Fruit fly (Drosophila melanogaster) whole organism, wandering third instar larva: ENCODE results near the gene CG12115.

Experiments
- Abd-B ChIP-seq: fragments of >200 bp; optimal IDR thresholded peaks from 2 replicates; lab custom pipeline; 2017; ENCODE audit warnings: missing biosample characterization, missing genetic modification characterization
- Dfd ChIP-seq: fragments of >200 bp; optimal IDR thresholded peaks from 2 replicates; lab custom pipeline; 2017; ENCODE audit warnings: missing biosample characterization, missing genetic modification characterization
- Dif ChIP-seq: fragments of 200-275, 200-300 bp; sonication (Bioruptor generic); optimal IDR thresholded peaks from 2 replicates; lab custom pipeline; 2018; ENCODE audit warnings: missing biosample characterization, missing genetic modification characterization; ENCODE audit not compliant: partially characterized antibody
- GATAd ChIP-seq: sonication (Bioruptor generic); optimal IDR thresholded peaks from 2 replicates; lab custom pipeline; 2016; ENCODE audit warnings: missing biosample characterization, missing genetic modification characterization
- HLH106 ChIP-seq: fragments of 200-800 bp; optimal IDR thresholded peaks from 3 replicates; lab custom pipeline; 2019; ENCODE audit warnings: missing biosample characterization, mild to moderate bottlenecking, missing genetic modification characterization, moderate library complexity
- Hnf4 ChIP-seq: fragments of 200-800 bp; sonication (Bioruptor generic); optimal IDR thresholded peaks from 2 replicates; lab custom pipeline; 2016; ENCODE audit warnings: missing biosample characterization, mild to moderate bottlenecking, missing genetic modification characterization
- Hr83 ChIP-seq: fragments of 200-300 bp; sonication (Bioruptor generic); optimal IDR thresholded peaks from 2 replicates; lab custom pipeline; 2016; ENCODE audit warnings: missing biosample characterization, mild to moderate bottlenecking, missing genetic modification characterization, moderate library complexity; ENCODE audit not compliant: poor library complexity, severe bottlenecking
- Jra ChIP-seq: sonication (Bioruptor generic); optimal IDR thresholded peaks from 2 replicates; lab custom pipeline; 2016; ENCODE audit warnings: missing biosample characterization, missing genetic modification characterization
- Mio ChIP-seq: sonication (Bioruptor generic); optimal IDR thresholded peaks from 2 replicates; lab custom pipeline; 2016; ENCODE audit warnings: missing biosample characterization, missing genetic modification characterization
- Myc ChIP-seq: fragments of >200 bp; optimal IDR thresholded peaks from 2 replicates; lab custom pipeline; 2017
- N ChIP-seq: fragments of >200 bp; optimal IDR thresholded peaks from 2 replicates; lab custom pipeline; 2018; ENCODE audit warnings: missing biosample characterization, missing external identifiers, missing genetic modification characterization
- Rel ChIP-seq, 2 experiments: fragments of 200-800 bp; sonication (Bioruptor generic) in 1 of 2; optimal IDR thresholded peaks; 2 replicates in 1 of 2; 3 replicates in 1 of 2; lab custom pipeline; 2016 to 2019; ENCODE audit warnings: mild to moderate bottlenecking in 2 of 2, missing biosample characterization in 2 of 2, missing genetic modification characterization in 2 of 2, moderate library complexity in 1 of 2
- Vsx2 ChIP-seq: fragments of 200-300, 225-300 bp; sonication (Bioruptor generic); optimal IDR thresholded peaks from 2 replicates; lab custom pipeline; 2018; ENCODE audit warnings: missing biosample characterization, missing genetic modification characterization; ENCODE audit not compliant: partially characterized antibody
- br ChIP-seq: fragments of 200-800 bp; sonication (Bioruptor generic); optimal IDR thresholded peaks from 2 replicates; lab custom pipeline; 2016; ENCODE audit warnings: missing biosample characterization, missing genetic modification characterization
- brk ChIP-seq: fragments of 200-800 bp; sonication (Bioruptor generic); optimal IDR thresholded peaks from 2 replicates; lab custom pipeline; 2016; ENCODE audit warnings: missing biosample characterization, mild to moderate bottlenecking, missing genetic modification characterization
- dl ChIP-seq, 2 experiments: fragments of 175-275, 200-275 bp in 1 of 2; fragments of 200-275 bp in 1 of 2; sonication (Bioruptor generic); optimal IDR thresholded peaks; lab custom pipeline; 2018; ENCODE audit warnings: mild to moderate bottlenecking in 2 of 2, missing biosample characterization in 2 of 2, missing genetic modification characterization in 2 of 2, moderate library complexity in 2 of 2; ENCODE audit not compliant: partially characterized antibody in 2 of 2, insufficient read depth in 1 of 2
- dsf ChIP-seq: sonication (Bioruptor generic); optimal IDR thresholded peaks from 2 replicates; lab custom pipeline; 2016; ENCODE audit warnings: missing biosample characterization, missing genetic modification characterization, borderline replicate concordance
- ey ChIP-seq: fragments of 200-800 bp; sonication (Bioruptor generic); optimal IDR thresholded peaks from 2 replicates; lab custom pipeline; 2016; ENCODE audit warnings: missing biosample characterization, missing genetic modification characterization
- fru ChIP-seq: fragments of 200-800 bp; sonication (Bioruptor generic); optimal IDR thresholded peaks from 3 replicates; lab custom pipeline; 2016; ENCODE audit warnings: missing biosample characterization, mild to moderate bottlenecking, missing genetic modification characterization
- jim ChIP-seq: fragments of 175-275, 200-325 bp; sonication (Bioruptor generic); optimal IDR thresholded peaks from 2 replicates; lab custom pipeline; 2016; ENCODE audit warnings: missing biosample characterization, mild to moderate bottlenecking, missing genetic modification characterization
- lola ChIP-seq: fragments of >200 bp; optimal IDR thresholded peaks from 2 replicates; lab custom pipeline; 2017; ENCODE audit warnings: missing biosample characterization, missing genetic modification characterization
- pan ChIP-seq: fragments of >200 bp; optimal IDR thresholded peaks from 2 replicates; lab custom pipeline; 2017
- psq ChIP-seq: fragments of 200-800 bp; sonication (Bioruptor generic); optimal IDR thresholded peaks from 3 replicates; lab custom pipeline; 2017; ENCODE audit warnings: missing biosample characterization, mild to moderate bottlenecking, missing genetic modification characterization, moderate library complexity
- rgr ChIP-seq: fragments of 200-800 bp; sonication (Bioruptor generic); optimal IDR thresholded peaks from 3 replicates; lab custom pipeline; 2016; ENCODE audit warnings: missing biosample characterization, mild to moderate bottlenecking, missing genetic modification characterization
- sage ChIP-seq: fragments of 200-800 bp; sonication (Bioruptor generic); optimal IDR thresholded peaks from 2 replicates; lab custom pipeline; 2016; ENCODE audit warnings: missing biosample characterization, mild to moderate bottlenecking, missing genetic modification characterization
- sv ChIP-seq: fragments of 200-800 bp; sonication (Bioruptor generic); optimal IDR thresholded peaks from 3 replicates; lab custom pipeline; 2016; ENCODE audit warnings: missing biosample characterization, missing genetic modification characterization
- usp ChIP-seq: fragments of >200 bp; optimal IDR thresholded peaks from 2 replicates; lab custom pipeline; 2017; ENCODE audit warnings: missing biosample characterization, missing genetic modification characterization
- woc ChIP-seq: sonication (Bioruptor generic); optimal IDR thresholded peaks from 2 replicates; lab custom pipeline; 2016; ENCODE audit warnings: missing biosample characterization, mild to moderate bottlenecking, missing genetic modification characterization

The CG12115 gene

dm6 chrX:9191357-9191756 lies 952 bp upstream of the CG12115 start, which contains the start of gene CG12057:
TSS of gene CG12057 (plus strand) at chrX:9191657.
- TF ChIP-seq dl (GFP tag; optimal IDR thresholded peaks at IDR 0.05; lab: Kevin White, UChicago; ENCODE audit: insufficient read depth in 1 of 2, partially characterized antibody in 2 of 2) (no peak), lola (GFP tag; lab: Kevin White, UChicago) (no peak), GATAd (no peak), psq (no peak), Rel (GFP tag; optimal IDR thresholded peaks at IDR 0.05; lab: Kevin White, UChicago) (no peak), Rel (tag; optimal IDR thresholded peaks at IDR 0.05; lab: Kevin White, UChicago) (no peak)

- TF ChIP-seq usp (GFP tag; lab: Kevin White, UChicago) = no peak
- no peak for TF ChIP-seq Abd-B (GFP tag; lab: Kevin White, UChicago)
- TF ChIP-seq Jra = no peak
- TF ChIP-seq pan (lab: Kevin White, UChicago) = no peak
- no peak for TF ChIP-seq br (GFP tag; lab: Kevin White, UChicago)
- no peak for TF ChIP-seq rgr
- no peak for TF ChIP-seq sv (GFP tag; lab: Kevin White, UChicago)
- no peak for TF ChIP-seq Dfd (GFP tag; lab: Kevin White, UChicago)
- no peak for TF ChIP-seq Mio (GFP tag; lab: Kevin White, UChicago)
Observed at dm6 chrX:9187429-9187828, 3.0 kb downstream of the CG12115 start.

- no peak for TF ChIP-seq sv (GFP tag; lab: Kevin White, UChicago)
- no peak for TF ChIP-seq brk (GFP tag; lab: Kevin White, UChicago)
- no peak for TF ChIP-seq psq
- peak; percentile 93 for TF ChIP-seq Dfd (GFP tag; lab: Kevin White, UChicago)
Observed at dm6 chrX:9168273-9168672, 22.1 kb downstream of the CG12115 start.

- TF ChIP-seq dsf (GFP tag; lab: Kevin White, UChicago) = no peak
- TF ChIP-seq woc (GFP tag; lab: Kevin White, UChicago) = peak; percentile 37
Observed at dm6 chrX:9164510-9165506, 25.6 kb downstream of the CG12115 start.

dm6 chrX:9163645-9164509 lies 26.5 kb downstream of the CG12115 start:
- TF ChIP-seq Dif (GFP tag; lab: Kevin White, UChicago) = peak; percentile 85
- peak; percentile 65 for TF ChIP-seq Rel (GFP tag; optimal IDR thresholded peaks at IDR 0.05; lab: Kevin White, UChicago)
- peak; percentile 32 for TF ChIP-seq Rel (tag; optimal IDR thresholded peaks at IDR 0.05; lab: Kevin White, UChicago)
- no peak for TF ChIP-seq Vsx2 (GFP tag; lab: Kevin White, UChicago)
- no peak for TF ChIP-seq jim (GFP tag; lab: Kevin White, UChicago)
- TF ChIP-seq N = peak; percentile 44
- TF ChIP-seq ey (GFP tag; lab: Kevin White, UChicago) = no peak
- peak; percentile 50 for TF ChIP-seq psq
- peak; percentile 64 for TF ChIP-seq Myc (lab: Kevin White, UChicago)
- TF ChIP-seq dl (GFP tag; optimal IDR thresholded peaks at IDR 0.05; lab: Kevin White, UChicago; ENCODE audit: insufficient read depth in 1 of 2, partially characterized antibody in 2 of 2) = peak; percentile 49 to 56
- TF ChIP-seq, all 38 proteins: peak for 6

- peak; percentile 22 for TF ChIP-seq rgr
- TF ChIP-seq GATAd = no peak
- no peak for TF ChIP-seq HLH106 (tag; lab: Kevin White, UChicago)
- TF ChIP-seq fru = peak; percentile 3
- TF ChIP-seq Rel (GFP tag; optimal IDR thresholded peaks at IDR 0.05; lab: Kevin White, UChicago) = no peak
- TF ChIP-seq Rel (tag; optimal IDR thresholded peaks at IDR 0.05; lab: Kevin White, UChicago) = peak; percentile 64
- TF ChIP-seq Jra = peak; percentile 18
- TF ChIP-seq Hr83 = peak; percentile 3
- TF ChIP-seq Hnf4 (GFP tag; lab: Kevin White, UChicago) = no peak
- TF ChIP-seq Dif (GFP tag; lab: Kevin White, UChicago) = no peak
- TF ChIP-seq Abd-B (GFP tag; lab: Kevin White, UChicago) = no peak
- TF ChIP-seq sage = no peak
Observed at dm6 chrX:9163110-9163509, 27.3 kb downstream of the CG12115 start, which contains the start of gene mei-P26. TSS of gene mei-P26 (plus strand) at chrX:9163255.
